Worm (Caenorhabditis elegans) whole organism, L2 larva: Measurements from ENCODE around the gene inpp-4B.
"Not testable (repeated sequence)": the region's sequence is repeated elsewhere in the genome, so short reads cannot be mapped to it uniquely, and the experiment has no call there.

ENCODE experiments used
- F13H6.1 ChIP-seq: sonication (generic microtip); optimal IDR thresholded peaks from 2 replicates; lab custom pipeline; 2016; ENCODE audit warnings: missing genetic modification characterization, missing compliant biosample characterization
- R02D3.7 ChIP-seq: fragments of 150-350 bp; optimal IDR thresholded peaks from 2 replicates; lab custom pipeline; 2014; ENCODE audit warnings: missing biosample characterization, missing genetic modification characterization
- Y55F3AM.14 ChIP-seq: fragments of 200-800 bp; sonication (Bioruptor generic); optimal IDR thresholded peaks from 2 replicates; lab custom pipeline; 2018; ENCODE audit warnings: mild to moderate bottlenecking, missing genetic modification characterization, missing compliant biosample characterization
- ZK546.5 ChIP-seq: sonication (generic microtip); optimal IDR thresholded peaks from 2 replicates; lab custom pipeline; 2017; ENCODE audit warnings: missing biosample characterization, missing genetic modification characterization
- alr-1 ChIP-seq: fragments of 150-350 bp; optimal IDR thresholded peaks from 2 replicates; lab custom pipeline; 2014; ENCODE audit warnings: missing biosample characterization, missing genetic modification characterization
- aly-2 ChIP-seq: fragments of 150-350 bp; optimal IDR thresholded peaks from 2 replicates; lab custom pipeline; 2014; ENCODE audit warnings: missing biosample characterization, missing genetic modification characterization
- ceh-16 ChIP-seq: fragments of 150-350 bp; optimal IDR thresholded peaks from 2 replicates; lab custom pipeline; 2014; ENCODE audit warnings: missing biosample characterization, missing genetic modification characterization
- crh-2 ChIP-seq: sonication (generic microtip); optimal IDR thresholded peaks from 2 replicates; lab custom pipeline; 2017; ENCODE audit warnings: missing biosample characterization, missing genetic modification characterization
- dmd-4 ChIP-seq: sonication (generic microtip); optimal IDR thresholded peaks from 2 replicates; lab custom pipeline; 2017; ENCODE audit warnings: missing biosample characterization, missing genetic modification characterization
- egl-27 ChIP-seq: sonication (generic microtip); optimal IDR thresholded peaks from 3 replicates; lab custom pipeline; 2017; ENCODE audit warnings: missing biosample characterization, missing genetic modification reagents, missing genetic modification characterization
- fos-1 ChIP-seq: fragments of 150-350 bp; optimal IDR thresholded peaks from 2 replicates; lab custom pipeline; 2014; ENCODE audit warnings: missing biosample characterization, missing genetic modification characterization
- gmeb-1 ChIP-seq: fragments of 150-350 bp; optimal IDR thresholded peaks from 2 replicates; lab custom pipeline; 2014; ENCODE audit warnings: missing biosample characterization, missing genetic modification characterization
- lin-11 ChIP-seq: fragments of 150-350 bp; sonication (generic microtip); optimal IDR thresholded peaks from 2 replicates; lab custom pipeline; 2014; ENCODE audit warnings: missing biosample characterization, missing genetic modification characterization, inconsistent platforms, mixed read lengths
- lin-13 ChIP-seq: fragments of 150-350 bp; optimal IDR thresholded peaks from 2 replicates; lab custom pipeline; 2014; ENCODE audit warnings: missing biosample characterization, missing genetic modification reagents, missing genetic modification characterization
- lin-39 ChIP-seq: fragments of 150-350 bp; optimal IDR thresholded peaks from 2 replicates; lab custom pipeline; 2014; ENCODE audit warnings: missing biosample characterization, missing genetic modification reagents, missing genetic modification characterization
- lsy-2 ChIP-seq, 2 experiments: fragments of 150-350 bp in 1 of 2; sonication (generic microtip) in 1 of 2; optimal IDR thresholded peaks; 2 replicates each; lab custom pipeline; 2014 to 2017; ENCODE audit warnings: missing biosample characterization in 2 of 2, missing genetic modification characterization in 2 of 2
- mbf-1 ChIP-seq: sonication (generic microtip); optimal IDR thresholded peaks from 2 replicates; lab custom pipeline; 2017; ENCODE audit warnings: missing biosample characterization, missing genetic modification characterization
- mdl-1 ChIP-seq, 2 experiments: fragments of 150-350 bp in 1 of 2; sonication (generic microtip) in 1 of 2; optimal IDR thresholded peaks; 2 replicates each; lab custom pipeline; 2017; ENCODE audit warnings: missing biosample characterization in 2 of 2, missing genetic modification characterization in 2 of 2
- nhr-10 ChIP-seq: sonication (generic microtip); optimal IDR thresholded peaks from 2 replicates; lab custom pipeline; 2017; ENCODE audit warnings: missing biosample characterization, missing genetic modification characterization
- nhr-12 ChIP-seq: fragments of 150-350 bp; optimal IDR thresholded peaks from 2 replicates; lab custom pipeline; 2014; ENCODE audit warnings: missing biosample characterization, missing genetic modification characterization
- nhr-129 ChIP-seq: fragments of 150-350 bp; optimal IDR thresholded peaks from 2 replicates; lab custom pipeline; 2014; ENCODE audit warnings: missing biosample characterization, missing genetic modification characterization
- nhr-25 ChIP-seq: fragments of 150-350 bp; sonication (generic microtip); optimal IDR thresholded peaks from 3 replicates; lab custom pipeline; 2014; ENCODE audit warnings: missing biosample characterization, missing genetic modification characterization
- nhr-6 ChIP-seq: fragments of 150-350 bp; optimal IDR thresholded peaks from 2 replicates; lab custom pipeline; 2014; ENCODE audit warnings: missing biosample characterization, missing genetic modification characterization
- nhr-77 ChIP-seq: fragments of 150-350 bp; optimal IDR thresholded peaks from 2 replicates; lab custom pipeline; 2014; ENCODE audit warnings: missing biosample characterization, missing genetic modification characterization
- peb-1 ChIP-seq: fragments of 150-350 bp; optimal IDR thresholded peaks from 2 replicates; lab custom pipeline; 2014; ENCODE audit warnings: missing biosample characterization, missing genetic modification characterization
- sem-4 ChIP-seq: fragments of 150-350 bp; optimal IDR thresholded peaks from 2 replicates; lab custom pipeline; 2014; ENCODE audit warnings: missing biosample characterization, missing genetic modification reagents, missing genetic modification characterization
- skn-1 ChIP-seq: sonication (generic microtip); optimal IDR thresholded peaks from 2 replicates; lab custom pipeline; 2017; ENCODE audit warnings: missing biosample characterization, missing genetic modification characterization
- sma-9 ChIP-seq, 2 experiments: fragments of 150-350 bp in 1 of 2; sonication (generic microtip) in 1 of 2; optimal IDR thresholded peaks; 2 replicates each; lab custom pipeline; 2014 to 2016; ENCODE audit warnings: missing genetic modification characterization in 2 of 2, mild to moderate bottlenecking in 1 of 2, missing biosample characterization in 1 of 2, missing compliant biosample characterization in 1 of 2, missing genetic modification reagents in 1 of 2, moderate library complexity in 1 of 2
- snpc-4 ChIP-seq: fragments of 150-350 bp; optimal IDR thresholded peaks from 2 replicates; lab custom pipeline; 2014; ENCODE audit warnings: missing biosample characterization, missing genetic modification characterization
- unc-39 ChIP-seq: fragments of 150-350 bp; optimal IDR thresholded peaks from 2 replicates; lab custom pipeline; 2014; ENCODE audit warnings: missing biosample characterization, missing genetic modification characterization
- unc-55 ChIP-seq: fragments of 150-350 bp; sonication (generic microtip); optimal IDR thresholded peaks from 3 replicates; lab custom pipeline; 2014; ENCODE audit warnings: missing biosample characterization, missing genetic modification reagents, missing genetic modification characterization
- unc-62 ChIP-seq: fragments of 150-350 bp; optimal IDR thresholded peaks from 2 replicates; lab custom pipeline; 2014; ENCODE audit warnings: missing biosample characterization, missing genetic modification reagents, missing genetic modification characterization

inpp-4B gene

ce11 chrIII:10266824-10267223 lies at the start of gene inpp-4B:
TSS of gene inpp-4B (minus strand) at chrIII:10266877.
- TF ChIP-seq unc-55 (GFP tag; lab: Kevin White, UChicago); lin-11 (tag; lab: Kevin White, UChicago); unc-39: not testable (repeated sequence)

- TF ChIP-seq F13H6.1 (tag; lab: Kevin White, UChicago) (no peak), alr-1 (tag; lab: Kevin White, UChicago) (no peak), fos-1 (tag; lab: Kevin White, UChicago) (peak; percentile 75)
- TF ChIP-seq, all 48 proteins: peak for 1
Observed at ce11 chrIII:10314234-10314633, 47.6 kb upstream of the inpp-4B start.

ce11 chrIII:10311016-10311415 lies 44.3 kb upstream of the inpp-4B start, which contains the start of gene T07A5.7:
TSS of gene T07A5.7 (minus strand) at chrIII:10311116.
- TF ChIP-seq dmd-4 (no peak), nhr-25 (no peak), skn-1 (tag; lab: Kevin White, UChicago) (no peak), lin-11 (tag; lab: Kevin White, UChicago) (no peak), nhr-10 (no peak), gmeb-1 (tag; lab: Kevin White, UChicago) (no peak), mbf-1 (no peak), sem-4 (tag; lab: Kevin White, UChicago) (no peak), unc-39 (no peak), unc-62 (GFP tag; lab: Kevin White, UChicago) (no peak), mdl-1 (tag; optimal IDR thresholded peaks at IDR 0.05; lab: Kevin White, UChicago) (no peak)

- peak; percentile 90 for TF ChIP-seq ceh-16 (tag; lab: Kevin White, UChicago)
- no peak for TF ChIP-seq ZK546.5 (tag; lab: Kevin White, UChicago)
- TF ChIP-seq sem-4 (tag; lab: Kevin White, UChicago): no peak
- TF ChIP-seq nhr-129: no peak
- TF ChIP-seq snpc-4 (tag; lab: Kevin White, UChicago): no peak
- TF ChIP-seq peb-1: no peak
Observed at ce11 chrIII:10306049-10306448, 39.4 kb upstream of the inpp-4B start, which contains the start of gene T07A5.1. TSS of gene T07A5.1 (minus strand) at chrIII:10306197.

ce11 chrIII:10305295-10305694 lies 38.6 kb upstream of the inpp-4B start:
- TF ChIP-seq R02D3.7 (tag; lab: Kevin White, UChicago) (no peak), fos-1 (tag; lab: Kevin White, UChicago) (peak; percentile 94)

ce11 chrIII:10300078-10300477 lies 33.4 kb upstream of the inpp-4B start, which contains the start of gene vglu-3:
TSS of gene vglu-3 (plus strand) at chrIII:10300378.
- TF ChIP-seq egl-27 (tag; lab: Kevin White, UChicago) (no peak), Y55F3AM.14 (GFP tag; lab: Kevin White, UChicago) (no peak), nhr-10 (no peak), crh-2 (tag; lab: Kevin White, UChicago) (no peak), nhr-25 (no peak)

- TF ChIP-seq fos-1 (tag; lab: Kevin White, UChicago) (no peak), snpc-4 (tag; lab: Kevin White, UChicago) (peak; percentile 80)
Observed at ce11 chrIII:10296904-10297303, 30.2 kb upstream of the inpp-4B start.

- TF ChIP-seq ZK546.5 (tag; lab: Kevin White, UChicago) (no peak), nhr-77 (no peak), sma-9 (GFP tag; optimal IDR thresholded peaks at IDR 0.05; lab: Kevin White, UChicago) (no peak), sma-9 (tag; optimal IDR thresholded peaks at IDR 0.05; lab: Kevin White, UChicago) (no peak), nhr-12 (no peak), nhr-6 (tag; lab: Kevin White, UChicago) (no peak), lin-39 (tag; lab: Kevin White, UChicago) (no peak), lsy-2 (tag; optimal IDR thresholded peaks at IDR 0.05; lab: Kevin White, UChicago) (no peak), lin-13 (GFP tag; lab: Kevin White, UChicago) (no peak), dmd-4 (no peak), unc-55 (GFP tag; lab: Kevin White, UChicago) (no peak), aly-2 (tag; lab: Kevin White, UChicago) (no peak), mdl-1 (tag; optimal IDR thresholded peaks at IDR 0.05; lab: Kevin White, UChicago) (no peak)
Observed at ce11 chrIII:10294837-10295236, 28.2 kb upstream of the inpp-4B start, which contains the start of gene vglu-2. TSS of gene vglu-2 (plus strand) at chrIII:10295137.
